Worm (Caenorhabditis elegans) whole organism, L3 larva: ENCODE results near the gene C27B7.9.

Experiments used
- R02D3.7 ChIP-seq: fragments of 150-350 bp; optimal IDR thresholded peaks from 2 replicates; lab custom pipeline; 2014; ENCODE audit warnings: missing biosample characterization, missing genetic modification characterization
- ama-1 ChIP-seq: fragments of 150-350 bp; optimal IDR thresholded peaks from 2 replicates; lab custom pipeline; 2018
- ceh-16 ChIP-seq: sonication (generic microtip); optimal IDR thresholded peaks from 2 replicates; lab custom pipeline; 2017; ENCODE audit warnings: missing biosample characterization, missing genetic modification characterization
- ceh-82 ChIP-seq: fragments of 150-350 bp; optimal IDR thresholded peaks from 2 replicates; lab custom pipeline; 2014; ENCODE audit warnings: missing biosample characterization, missing genetic modification characterization
- ceh-9 ChIP-seq: sonication (generic microtip); optimal IDR thresholded peaks from 2 replicates; lab custom pipeline; 2018; ENCODE audit warnings: missing biosample characterization, missing genetic modification characterization
- daf-12 ChIP-seq: fragments of 150-350 bp; optimal IDR thresholded peaks from 2 replicates; lab custom pipeline; 2014; ENCODE audit warnings: missing biosample characterization, missing genetic modification reagents, missing genetic modification characterization
- egl-27 ChIP-seq: sonication (generic microtip); optimal IDR thresholded peaks from 4 replicates; lab custom pipeline; 2017; ENCODE audit warnings: missing biosample characterization, missing genetic modification reagents, missing genetic modification characterization
- elt-1 ChIP-seq: fragments of 150-350 bp; optimal IDR thresholded peaks from 2 replicates; lab custom pipeline; 2014; ENCODE audit warnings: missing biosample characterization, missing genetic modification characterization
- elt-2 ChIP-seq: sonication (generic microtip); optimal IDR thresholded peaks from 2 replicates; lab custom pipeline; 2016; ENCODE audit warnings: missing genetic modification reagents, mild to moderate bottlenecking, missing genetic modification characterization, missing compliant biosample characterization
- elt-3 ChIP-seq, 3 experiments: fragments of 150-350 bp in 1 of 3; sonication (generic microtip) in 2 of 3; optimal IDR thresholded peaks; 2 replicates in 2 of 3; 4 replicates in 1 of 3; lab custom pipeline; 2014 to 2017; ENCODE audit warnings: missing biosample characterization in 3 of 3, missing genetic modification characterization in 3 of 3
- eor-1 ChIP-seq, 2 experiments: fragments of 150-350 bp; optimal IDR thresholded peaks; 2 replicates each; lab custom pipeline; 2014 to 2018; ENCODE audit warnings: missing biosample characterization in 2 of 2, missing genetic modification characterization in 2 of 2
- fkh-10 ChIP-seq: sonication (generic microtip); optimal IDR thresholded peaks from 2 replicates; lab custom pipeline; 2017; ENCODE audit warnings: missing biosample characterization, missing genetic modification reagents, missing genetic modification characterization
- fkh-2 ChIP-seq: fragments of 150-350 bp; optimal IDR thresholded peaks from 2 replicates; lab custom pipeline; 2014; ENCODE audit warnings: missing biosample characterization, missing genetic modification reagents, missing genetic modification characterization
- fos-1 ChIP-seq: fragments of 150-350 bp; optimal IDR thresholded peaks from 2 replicates; lab custom pipeline; 2014; ENCODE audit warnings: missing biosample characterization, missing genetic modification characterization
- hmg-11 ChIP-seq: sonication (generic microtip); optimal IDR thresholded peaks from 2 replicates; lab custom pipeline; 2016; ENCODE audit warnings: missing genetic modification characterization, missing compliant biosample characterization
- jun-1 ChIP-seq: fragments of 150-350 bp; optimal IDR thresholded peaks from 2 replicates; lab custom pipeline; 2014; ENCODE audit warnings: missing biosample characterization, missing genetic modification reagents, missing genetic modification characterization
- lsy-12 ChIP-seq: sonication (generic microtip); optimal IDR thresholded peaks from 2 replicates; lab custom pipeline; 2016; ENCODE audit warnings: mild to moderate bottlenecking, missing genetic modification characterization, missing compliant biosample characterization
- mdl-1 ChIP-seq: fragments of 150-350 bp; optimal IDR thresholded peaks from 2 replicates; lab custom pipeline; 2014; ENCODE audit warnings: missing biosample characterization, missing genetic modification characterization
- mml-1 ChIP-seq: fragments of 150-350 bp; sonication (generic microtip); optimal IDR thresholded peaks from 3 replicates; lab custom pipeline; 2014; ENCODE audit warnings: missing biosample characterization, missing genetic modification characterization
- nfya-1 ChIP-seq: sonication (generic microtip); optimal IDR thresholded peaks from 2 replicates; lab custom pipeline; 2017; ENCODE audit warnings: missing genetic modification characterization, mild to moderate bottlenecking, missing compliant biosample characterization, antibody characterized with exemption, moderate library complexity; ENCODE audit not compliant: insufficient read depth
- nhr-12 ChIP-seq: fragments of 150-350 bp; optimal IDR thresholded peaks from 2 replicates; lab custom pipeline; 2014; ENCODE audit warnings: missing biosample characterization, missing genetic modification characterization
- nhr-23 ChIP-seq: fragments of 150-350 bp; optimal IDR thresholded peaks from 2 replicates; lab custom pipeline; 2014; ENCODE audit warnings: missing biosample characterization, missing genetic modification reagents, missing genetic modification characterization
- nhr-237 ChIP-seq: fragments of 150-350 bp; optimal IDR thresholded peaks from 2 replicates; lab custom pipeline; 2014; ENCODE audit warnings: missing biosample characterization, missing genetic modification characterization
- nhr-25 ChIP-seq: sonication (generic microtip); optimal IDR thresholded peaks from 2 replicates; lab custom pipeline; 2017; ENCODE audit warnings: missing biosample characterization, missing genetic modification characterization
- nhr-28 ChIP-seq: fragments of 150-350 bp; optimal IDR thresholded peaks from 2 replicates; lab custom pipeline; 2014; ENCODE audit warnings: missing biosample characterization, missing genetic modification characterization
- nhr-43 ChIP-seq: sonication (generic microtip); optimal IDR thresholded peaks from 2 replicates; lab custom pipeline; 2016; ENCODE audit warnings: mild to moderate bottlenecking, missing genetic modification characterization, missing compliant biosample characterization; ENCODE audit not compliant: poor library complexity, severe bottlenecking
- nhr-67 ChIP-seq: fragments of 150-350 bp; optimal IDR thresholded peaks from 2 replicates; lab custom pipeline; 2014; ENCODE audit warnings: missing biosample characterization, missing genetic modification characterization
- nhr-77 ChIP-seq: fragments of 150-350 bp; optimal IDR thresholded peaks from 2 replicates; lab custom pipeline; 2014; ENCODE audit warnings: missing biosample characterization, missing genetic modification characterization
- pha-4 ChIP-seq: fragments of 150-350 bp; optimal IDR thresholded peaks from 2 replicates; lab custom pipeline; 2014; ENCODE audit warnings: missing biosample characterization, missing genetic modification reagents, missing genetic modification characterization
- pqm-1 ChIP-seq: fragments of 150-350 bp; optimal IDR thresholded peaks from 2 replicates; lab custom pipeline; 2017; ENCODE audit warnings: missing biosample characterization, missing genetic modification characterization, inconsistent platforms
- sea-2 ChIP-seq: fragments of 150-350 bp; sonication (generic microtip); optimal IDR thresholded peaks from 4 replicates; lab custom pipeline; 2014; ENCODE audit warnings: missing biosample characterization, missing genetic modification reagents, missing genetic modification characterization
- snpc-4 ChIP-seq: fragments of 150-350 bp; optimal IDR thresholded peaks from 2 replicates; lab custom pipeline; 2014; ENCODE audit warnings: missing biosample characterization, missing genetic modification characterization
- tbx-2 ChIP-seq: sonication (generic microtip); optimal IDR thresholded peaks from 2 replicates; lab custom pipeline; 2016; ENCODE audit warnings: mild to moderate bottlenecking, missing genetic modification characterization, missing compliant biosample characterization
- zag-1 ChIP-seq: fragments of 150-350 bp; optimal IDR thresholded peaks from 2 replicates; lab custom pipeline; 2014; ENCODE audit warnings: missing biosample characterization, missing genetic modification characterization
- ztf-11 ChIP-seq: fragments of 150-350 bp; optimal IDR thresholded peaks from 2 replicates; lab custom pipeline; 2014; ENCODE audit warnings: missing biosample characterization, missing genetic modification characterization

The C27B7.9 gene

DNA sequence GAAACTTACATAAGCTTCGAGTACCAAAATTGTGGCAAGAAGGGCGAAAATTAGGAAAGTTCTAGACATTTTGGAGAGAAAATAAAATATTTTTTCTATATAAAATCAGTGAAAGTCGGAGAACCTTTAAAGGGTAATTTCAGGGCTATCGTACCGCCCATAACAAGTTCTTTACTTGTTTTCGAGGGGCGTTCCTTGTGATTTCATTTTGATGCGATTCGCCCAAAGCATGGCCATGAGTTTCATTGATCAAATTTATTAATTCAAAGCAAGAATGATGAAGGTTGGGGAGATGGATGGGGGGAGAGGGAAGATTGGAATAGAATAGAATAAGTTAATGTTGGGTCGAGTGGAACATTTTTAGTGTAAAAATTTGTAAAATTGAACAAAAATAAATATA is at the start of gene C27B7.9:
TSS of gene C27B7.9 (minus strand) at position 101 of the 400 bp plus-strand sequence.
- TF ChIP-seq ceh-82 (no peak), ztf-11 (tag; lab: Kevin White, UChicago) (no peak), mml-1 (tag; lab: Kevin White, UChicago) (no peak), daf-12 (no peak), fkh-2 (tag; lab: Kevin White, UChicago) (no peak), egl-27 (tag; lab: Kevin White, UChicago) (no peak), sea-2 (GFP tag; lab: Kevin White, UChicago) (no peak), nhr-237 (tag; lab: Kevin White, UChicago) (no peak), ceh-9 (no peak), R02D3.7 (tag; lab: Kevin White, UChicago) (no peak), jun-1 (tag; lab: Kevin White, UChicago) (no peak), pha-4 (tag; lab: Kevin White, UChicago) (no peak), nhr-67 (tag; lab: Kevin White, UChicago) (no peak)
- TF ChIP-seq, all 47 proteins: peak for 0

- TF ChIP-seq ama-1 (lab: Kevin White, UChicago), result no peak
- TF ChIP-seq eor-1 (tag; optimal IDR thresholded peaks at IDR 0.05; lab: Kevin White, UChicago), result no peak
- TF ChIP-seq elt-3 (tag; optimal IDR thresholded peaks at IDR 0.05; lab: Kevin White, UChicago), result no peak
- TF ChIP-seq sea-2 (GFP tag; lab: Kevin White, UChicago), result no peak
- TF ChIP-seq tbx-2 (tag; lab: Kevin White, UChicago), result no peak
- no peak for TF ChIP-seq nhr-43
- no peak for TF ChIP-seq nhr-77 (tag; lab: Kevin White, UChicago)
- no peak for TF ChIP-seq nhr-28 (tag; lab: Kevin White, UChicago)
- no peak for TF ChIP-seq ceh-16 (tag; lab: Kevin White, UChicago)
- no peak for TF ChIP-seq ceh-82
- no peak for TF ChIP-seq zag-1 (tag; lab: Kevin White, UChicago)
- TF ChIP-seq nhr-23 (tag; lab: Kevin White, UChicago), result no peak
- no peak for TF ChIP-seq fkh-10 (GFP tag; lab: Kevin White, UChicago)
- TF ChIP-seq, all 47 proteins: peak for 0
Measured at ce11 chrIV:8956189-8956588, 40.3 kb upstream of the C27B7.9 start, which contains the start of gene tpra-1. TSS of gene tpra-1 (plus strand) at chrIV:8956489.

DNA sequence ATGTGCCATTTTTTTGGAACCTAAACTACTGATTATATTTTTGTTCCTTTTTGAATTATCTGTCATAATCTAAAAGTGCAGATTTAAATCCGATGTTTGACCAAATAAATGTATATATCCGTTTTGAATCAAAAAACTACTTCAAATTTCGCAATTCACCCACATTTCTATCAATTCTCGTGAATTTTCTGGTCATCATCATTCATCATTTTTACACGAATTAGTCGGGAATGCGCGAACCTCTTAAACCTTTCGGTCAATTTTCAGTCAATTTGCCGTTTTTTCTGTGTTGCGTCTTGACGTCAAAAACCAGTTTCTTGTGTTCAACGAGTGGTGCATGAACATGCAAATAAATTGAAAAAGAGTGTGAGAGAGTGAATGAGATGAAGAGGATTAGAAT is 38.2 kb upstream of the C27B7.9 start:
- peak; percentile 16 for TF ChIP-seq mdl-1 (tag; lab: Kevin White, UChicago)
- no peak for TF ChIP-seq hmg-11 (tag; lab: Kevin White, UChicago)
- peak; percentile 19 for TF ChIP-seq nhr-25 (tag; lab: Kevin White, UChicago)

ce11 chrIV:8951953-8952567 is 36.1 kb upstream of the C27B7.9 start:
- TF ChIP-seq ceh-82, result no peak
- TF ChIP-seq ceh-9, result no peak
- TF ChIP-seq R02D3.7 (tag; lab: Kevin White, UChicago), result no peak
- no peak for TF ChIP-seq nhr-23 (tag; lab: Kevin White, UChicago)
- peak; percentile 22 for TF ChIP-seq pha-4 (tag; lab: Kevin White, UChicago)
- TF ChIP-seq elt-2 (tag; lab: Kevin White, UChicago), result peak; percentile 45
- no peak for TF ChIP-seq fos-1 (tag; lab: Kevin White, UChicago)
- TF ChIP-seq snpc-4 (tag; lab: Kevin White, UChicago), result no peak
- TF ChIP-seq zag-1 (tag; lab: Kevin White, UChicago), result no peak
- no peak for TF ChIP-seq hmg-11 (tag; lab: Kevin White, UChicago)
- TF ChIP-seq elt-3 (tag; optimal IDR thresholded peaks at IDR 0.05; lab: Kevin White, UChicago), result no peak
- no peak for TF ChIP-seq nhr-237 (tag; lab: Kevin White, UChicago)
- TF ChIP-seq, all 47 proteins: peak for 2

DNA sequence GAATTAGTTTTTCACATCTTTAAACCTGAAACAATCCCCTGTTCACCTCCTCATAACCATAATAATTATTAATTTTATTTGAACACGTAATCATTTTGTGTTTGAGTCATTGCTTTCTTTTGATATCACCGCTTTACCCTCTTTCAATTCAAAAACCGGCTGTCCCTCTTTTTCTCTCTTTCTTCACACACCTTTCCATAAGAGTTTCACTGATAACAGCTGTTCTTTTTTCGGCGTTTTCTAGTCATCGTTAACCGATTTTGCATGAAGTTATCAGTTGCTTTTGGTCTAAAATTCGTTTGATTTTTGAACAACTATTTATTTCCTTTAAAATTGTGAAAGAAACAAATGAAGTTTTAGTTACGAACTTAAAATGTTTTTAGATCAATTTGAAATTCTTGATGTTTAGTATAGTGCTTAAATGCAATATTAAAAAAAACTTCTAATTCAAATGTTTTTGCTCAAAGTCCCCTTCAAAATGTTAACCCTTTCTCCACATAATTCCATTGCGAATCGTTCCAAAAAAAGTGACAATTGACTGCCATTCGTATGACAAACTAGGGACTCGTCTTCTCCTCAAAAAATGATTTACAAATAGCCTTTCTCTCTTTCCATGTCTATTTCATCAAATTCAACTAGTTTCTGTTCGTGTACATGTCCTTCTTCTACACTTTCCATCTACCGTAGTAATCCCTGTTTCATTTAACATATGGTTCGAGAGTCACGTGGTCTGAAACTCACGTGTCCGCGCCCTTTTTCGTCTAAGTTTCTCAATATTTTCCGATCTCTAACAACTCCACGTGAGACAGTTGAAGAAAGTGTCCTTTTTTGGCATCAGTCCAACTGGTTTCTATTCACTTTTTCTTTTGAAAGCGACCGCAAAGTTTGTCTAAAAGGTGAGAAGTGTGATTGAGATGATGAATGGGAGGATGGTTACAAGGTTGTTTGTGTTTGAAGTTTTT is 33.4 kb upstream of the C27B7.9 start:
- TF ChIP-seq ceh-9 (no peak), nhr-12 (tag; lab: Kevin White, UChicago) (no peak), fkh-2 (tag; lab: Kevin White, UChicago) (no peak), nhr-23 (tag; lab: Kevin White, UChicago) (peak; percentile 66), nhr-25 (tag; lab: Kevin White, UChicago) (peak; percentile 99), mdl-1 (tag; lab: Kevin White, UChicago) (peak; percentile 81), elt-2 (tag; lab: Kevin White, UChicago) (peak; percentile 75), nfya-1 (tag; lab: Kevin White, UChicago) (peak; percentile 54), pqm-1 (tag; lab: Kevin White, UChicago) (peak; percentile 93), elt-1 (tag; lab: Kevin White, UChicago) (no peak), lsy-12 (peak; percentile 33), nhr-43 (peak; percentile 85), fos-1 (tag; lab: Kevin White, UChicago) (peak; percentile 7), tbx-2 (tag; lab: Kevin White, UChicago) (peak; percentile 32), nhr-237 (tag; lab: Kevin White, UChicago) (no peak), jun-1 (tag; lab: Kevin White, UChicago) (peak; percentile 77), pha-4 (tag; lab: Kevin White, UChicago) (peak; percentile 43)
